Worm (Caenorhabditis elegans) whole organism, young adult: ENCODE measurements around the gene chpf-1.

Experiments
- fkh-3 ChIP-seq: sonication (generic microtip); optimal IDR thresholded peaks from 2 replicates; lab custom pipeline; 2016; ENCODE audit warnings: mild to moderate bottlenecking, missing genetic modification characterization, missing compliant biosample characterization
- let-607 ChIP-seq, 2 experiments: fragments of 200-800 bp in 1 of 2; sonication (Bioruptor generic) in 1 of 2; sonication (generic microtip) in 1 of 2; optimal IDR thresholded peaks; 2 replicates each; lab custom pipeline; 2016 to 2018; ENCODE audit warnings: mild to moderate bottlenecking in 2 of 2, missing compliant biosample characterization in 2 of 2, missing genetic modification characterization in 2 of 2, moderate library complexity in 2 of 2, missing genotype in 1 of 2
- lin-54 ChIP-seq: fragments of 200-800 bp; sonication (Bioruptor generic); optimal IDR thresholded peaks from 2 replicates; lab custom pipeline; 2018; ENCODE audit warnings: mild to moderate bottlenecking, missing genetic modification characterization, missing compliant biosample characterization
- nhr-179 ChIP-seq: sonication (generic microtip); optimal IDR thresholded peaks from 2 replicates; lab custom pipeline; 2016; ENCODE audit warnings: mild to moderate bottlenecking, missing genetic modification characterization, missing compliant biosample characterization
- rcor-1 ChIP-seq: fragments of 200-800 bp; sonication (Bioruptor generic); IDR thresholded peaks from 2 replicates; pipeline ENCODE4 v1.3.6; 2022; ENCODE audit warnings: missing genetic modification reagents, missing genetic modification characterization, missing compliant biosample characterization
- ztf-6 ChIP-seq: fragments of 200-800 bp; sonication (Bioruptor generic); IDR thresholded peaks from 2 replicates; pipeline ENCODE4 v1.3.6; 2022; ENCODE audit warnings: missing genetic modification reagents, missing genetic modification characterization, missing compliant biosample characterization

The chpf-1 gene

ce11 chrV:10153076-10153475 is 50.2 kb downstream of the chpf-1 start:
- no peak for TF ChIP-seq fkh-3 (tag; lab: Kevin White, UChicago)
- TF ChIP-seq nhr-179 (tag; lab: Kevin White, UChicago), result no peak
- no peak for TF ChIP-seq ztf-6 (GFP tag; lab: Robert Waterston, UW)
- TF ChIP-seq let-607 (tag; optimal IDR thresholded peaks at IDR 0.05; lab: Kevin White, UChicago), result no peak
- TF ChIP-seq rcor-1, result no peak
- TF ChIP-seq lin-54 (GFP tag; lab: Kevin White, UChicago), result no peak
